Fruit fly (Drosophila melanogaster) whole organism, adult: Measurements from ENCODE around the gene CG3225.

Source experiments
- CG11617 ChIP-seq: fragments of 200-800 bp; sonication (Bioruptor generic); optimal IDR thresholded peaks from 2 replicates; lab custom pipeline; 2017; ENCODE audit warnings: mild to moderate bottlenecking, missing biosample characterization, missing genetic modification reagents, missing genetic modification characterization
- CG12768 ChIP-seq: fragments of 200-800 bp; sonication (Bioruptor generic); optimal IDR thresholded peaks from 2 replicates; lab custom pipeline; 2017; ENCODE audit warnings: missing biosample characterization, missing genetic modification characterization, mild to moderate bottlenecking, moderate library complexity, missing genetic modification reagents
- CG14711 ChIP-seq: fragments of 200-800 bp; sonication (Bioruptor generic); optimal IDR thresholded peaks from 2 replicates; lab custom pipeline; 2018; ENCODE audit warnings: missing biosample characterization, mild to moderate bottlenecking, missing genetic modification characterization, moderate library complexity
- CG1620 ChIP-seq: fragments of 200-800 bp; sonication (Bioruptor generic); optimal IDR thresholded peaks from 2 replicates; lab custom pipeline; 2016; ENCODE audit warnings: missing biosample characterization, missing genetic modification characterization
- CG33017 ChIP-seq: fragments of 200-800 bp; sonication (Bioruptor generic); optimal IDR thresholded peaks from 2 replicates; lab custom pipeline; 2018; ENCODE audit warnings: missing biosample characterization, mild to moderate bottlenecking, missing genetic modification characterization, moderate library complexity
- CG5204 ChIP-seq: fragments of 200-800 bp; sonication (Bioruptor generic); optimal IDR thresholded peaks from 2 replicates; lab custom pipeline; 2016; ENCODE audit warnings: missing biosample characterization, missing genetic modification characterization
- Crg-1 ChIP-seq: fragments of 200-800 bp; sonication (Bioruptor generic); optimal IDR thresholded peaks from 2 replicates; lab custom pipeline; 2016; ENCODE audit warnings: missing biosample characterization, missing genetic modification characterization
- kay ChIP-seq: fragments of 200-800 bp; sonication (Bioruptor generic); peaks from one replicate; lab custom pipeline; 2016; ENCODE audit warnings: missing biosample characterization, missing genetic modification characterization, borderline replicate concordance

DNA sequence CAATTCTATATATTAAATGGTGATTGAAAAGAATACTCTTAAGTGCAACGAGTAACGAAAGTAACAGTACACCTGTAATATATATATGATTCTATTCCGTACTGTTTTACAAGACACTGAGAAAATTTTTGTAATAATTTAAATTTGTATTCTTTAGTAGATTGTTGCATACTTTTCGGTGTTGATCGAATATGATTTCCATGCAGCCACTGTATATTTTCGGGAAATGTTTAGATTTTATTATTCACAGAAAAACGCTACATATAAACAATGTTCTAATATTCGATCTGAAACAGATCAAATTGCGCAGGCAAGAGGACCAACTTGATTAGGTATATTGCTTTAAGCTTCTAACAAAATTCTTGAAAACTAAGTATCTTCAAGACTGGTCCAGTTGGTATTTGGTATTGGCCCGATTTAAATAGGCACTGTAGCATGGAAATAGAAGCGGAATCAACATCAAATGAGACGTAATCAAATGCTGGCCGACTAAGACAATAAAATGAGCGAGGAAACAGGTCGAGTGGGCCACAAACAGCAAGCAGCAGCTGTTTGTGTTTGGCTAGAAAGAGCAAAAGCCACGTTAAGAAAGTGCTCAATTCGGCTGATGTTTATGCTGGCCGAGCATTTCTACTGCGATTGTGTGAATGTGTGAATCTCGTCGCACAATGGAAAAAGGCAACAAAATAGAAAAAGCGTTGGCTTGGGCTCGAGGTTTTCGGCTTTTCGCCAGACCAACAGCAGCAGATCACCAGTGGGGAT is 5.6 kb downstream of the CG3225 start, which contains the start of gene CG15629:
- TF ChIP-seq Crg-1 (GFP tag; lab: Kevin White, UChicago) (no peak), CG5204 (GFP tag; lab: Kevin White, UChicago) (no peak), CG11617 (GFP tag; lab: Kevin White, UChicago) (no peak), CG33017 (tag; lab: Kevin White, UChicago) (no peak), kay (GFP tag; lab: Kevin White, UChicago) (no peak), CG14711 (tag; lab: Kevin White, UChicago) (no peak), CG12768 (GFP tag; lab: Kevin White, UChicago) (no peak), CG1620 (no peak)
